Worm (Caenorhabditis elegans) whole organism, mixed stage, embryonic: ENCODE data around the gene nhr-1.
"Not testable (repeated sequence)": the region's sequence is repeated elsewhere in the genome, so short reads cannot be mapped to it uniquely, and the experiment has no call there.

Experiments used
- bed-3 ChIP-seq: fragments of 200-800 bp; sonication (Bioruptor generic); optimal IDR thresholded peaks from 3 replicates; lab custom pipeline; 2018; ENCODE audit warnings: mild to moderate bottlenecking, missing genetic modification characterization, moderate library complexity, missing compliant biosample characterization
- ceh-39 ChIP-seq: fragments of 150-350 bp; optimal IDR thresholded peaks from 2 replicates; lab custom pipeline; 2014; ENCODE audit warnings: missing biosample characterization, missing genetic modification characterization
- ceh-43 ChIP-seq: fragments of 200-800 bp; sonication (Bioruptor generic); optimal IDR thresholded peaks from 2 replicates; lab custom pipeline; 2018; ENCODE audit warnings: mild to moderate bottlenecking, missing genetic modification characterization, moderate library complexity, missing compliant biosample characterization
- ceh-83 ChIP-seq: fragments of 200-800 bp; sonication (Bioruptor generic); optimal IDR thresholded peaks from 2 replicates; lab custom pipeline; 2018; ENCODE audit warnings: mild to moderate bottlenecking, missing genetic modification characterization, missing compliant biosample characterization
- ces-1 ChIP-seq: fragments of 150-350 bp; optimal IDR thresholded peaks from 2 replicates; lab custom pipeline; 2014; ENCODE audit warnings: missing biosample characterization, missing genetic modification reagents, missing genetic modification characterization
- drap-1 ChIP-seq: fragments of 200-800 bp; sonication (Bioruptor generic); optimal IDR thresholded peaks from 3 replicates; lab custom pipeline; 2018; ENCODE audit warnings: mild to moderate bottlenecking, missing genetic modification characterization, missing compliant biosample characterization
- elt-1 ChIP-seq: sonication (generic microtip); optimal IDR thresholded peaks from 2 replicates; lab custom pipeline; 2017; ENCODE audit warnings: missing genetic modification characterization, mild to moderate bottlenecking, missing compliant biosample characterization, antibody characterized with exemption, moderate library complexity, borderline replicate concordance; ENCODE audit not compliant: insufficient read depth
- ham-2 ChIP-seq: fragments of 200-800 bp; sonication (Bioruptor generic); optimal IDR thresholded peaks from 2 replicates; lab custom pipeline; 2018; ENCODE audit warnings: mild to moderate bottlenecking, missing genetic modification characterization, missing compliant biosample characterization
- hlh-1 ChIP-seq: fragments of 150-350 bp; optimal IDR thresholded peaks from 2 replicates; lab custom pipeline; 2014; ENCODE audit warnings: missing biosample characterization, missing genetic modification reagents, missing genetic modification characterization
- lin-13 ChIP-seq: fragments of 150-350 bp; optimal IDR thresholded peaks from 2 replicates; lab custom pipeline; 2014; ENCODE audit warnings: missing biosample characterization, missing genetic modification characterization
- lin-32 ChIP-seq: fragments of 200-800 bp; sonication (Bioruptor generic); optimal IDR thresholded peaks from 2 replicates; lab custom pipeline; 2018; ENCODE audit warnings: mild to moderate bottlenecking, missing genetic modification characterization, missing compliant biosample characterization
- lsy-2 ChIP-seq: fragments of 150-350 bp; optimal IDR thresholded peaks from 2 replicates; lab custom pipeline; 2014; ENCODE audit warnings: missing biosample characterization, missing genetic modification characterization
- mab-5 ChIP-seq: fragments of 150-350 bp; optimal IDR thresholded peaks from 2 replicates; lab custom pipeline; 2014; ENCODE audit warnings: missing biosample characterization, missing genetic modification characterization
- mep-1 ChIP-seq: fragments of 150-350 bp; optimal IDR thresholded peaks from 2 replicates; lab custom pipeline; 2017; ENCODE audit warnings: missing biosample characterization, missing genetic modification reagents, missing genetic modification characterization, inconsistent platforms
- mls-2 ChIP-seq: sonication (generic microtip); optimal IDR thresholded peaks from 2 replicates; lab custom pipeline; 2016; ENCODE audit warnings: mild to moderate bottlenecking, missing genetic modification characterization, moderate library complexity, missing compliant biosample characterization
- nhr-12 ChIP-seq: fragments of 150-350 bp; optimal IDR thresholded peaks from 2 replicates; lab custom pipeline; 2014; ENCODE audit warnings: missing biosample characterization, missing genetic modification characterization
- nhr-2 ChIP-seq: fragments of 150-350 bp; optimal IDR thresholded peaks from 2 replicates; lab custom pipeline; 2014; ENCODE audit warnings: missing biosample characterization, missing genetic modification characterization
- nhr-237 ChIP-seq: fragments of 150-350 bp; optimal IDR thresholded peaks from 2 replicates; lab custom pipeline; 2014; ENCODE audit warnings: missing biosample characterization, missing genetic modification characterization
- nhr-28 ChIP-seq: fragments of 150-350 bp; optimal IDR thresholded peaks from 2 replicates; lab custom pipeline; 2014; ENCODE audit warnings: missing biosample characterization, missing genetic modification characterization
- nhr-76 ChIP-seq: sonication (generic microtip); optimal IDR thresholded peaks from 2 replicates; lab custom pipeline; 2017; ENCODE audit warnings: missing biosample characterization, missing genetic modification characterization
- pha-4 ChIP-seq: fragments of 150-350 bp; optimal IDR thresholded peaks from 2 replicates; lab custom pipeline; 2018; ENCODE audit warnings: missing biosample characterization, missing genetic modification reagents, missing genetic modification characterization
- sem-2 ChIP-seq: fragments of 200-800 bp; sonication (Bioruptor generic); optimal IDR thresholded peaks from 2 replicates; lab custom pipeline; 2018; ENCODE audit warnings: mild to moderate bottlenecking, missing genetic modification characterization, missing compliant biosample characterization
- sptf-1 ChIP-seq: sonication (generic microtip); optimal IDR thresholded peaks from 2 replicates; lab custom pipeline; 2017; ENCODE audit warnings: mild to moderate bottlenecking, missing genetic modification characterization, moderate library complexity, missing compliant biosample characterization
- tbx-8 ChIP-seq: fragments of 200-800 bp; sonication (Bioruptor generic); optimal IDR thresholded peaks from 2 replicates; lab custom pipeline; 2018; ENCODE audit warnings: mild to moderate bottlenecking, missing genetic modification characterization, moderate library complexity, missing compliant biosample characterization
- unc-120 ChIP-seq: sonication (generic microtip); optimal IDR thresholded peaks from 2 replicates; lab custom pipeline; 2017; ENCODE audit warnings: missing genetic modification characterization, missing compliant biosample characterization; ENCODE audit not compliant: poor library complexity, severe bottlenecking
- unc-39 ChIP-seq: fragments of 150-350 bp; optimal IDR thresholded peaks from 2 replicates; lab custom pipeline; 2014; ENCODE audit warnings: missing biosample characterization, missing genetic modification characterization
- unc-62 ChIP-seq: fragments of 150-350 bp; optimal IDR thresholded peaks from 2 replicates; lab custom pipeline; 2014; ENCODE audit warnings: missing biosample characterization, missing genetic modification reagents, missing genetic modification characterization

The nhr-1 gene

ce11 chrX:17544349-17544936, 30.6 kb downstream of the nhr-1 start:
- no peak for TF ChIP-seq unc-39
- TF ChIP-seq sptf-1, result peak; percentile 25
- no peak for TF ChIP-seq nhr-28
- peak; percentile 8 for TF ChIP-seq lsy-2 (tag; lab: Kevin White, UChicago)
- TF ChIP-seq hlh-1, result no peak
- TF ChIP-seq ces-1 (GFP tag; lab: Kevin White, UChicago), result peak; percentile 49
- TF ChIP-seq drap-1 (GFP tag; lab: Kevin White, UChicago), result peak; percentile 52
- TF ChIP-seq pha-4 (tag; lab: Kevin White, UChicago), result no peak
- TF ChIP-seq nhr-12 (tag; lab: Kevin White, UChicago), result no peak
- TF ChIP-seq unc-120, result peak; percentile 23
- TF ChIP-seq nhr-237, result peak; percentile 83

DNA sequence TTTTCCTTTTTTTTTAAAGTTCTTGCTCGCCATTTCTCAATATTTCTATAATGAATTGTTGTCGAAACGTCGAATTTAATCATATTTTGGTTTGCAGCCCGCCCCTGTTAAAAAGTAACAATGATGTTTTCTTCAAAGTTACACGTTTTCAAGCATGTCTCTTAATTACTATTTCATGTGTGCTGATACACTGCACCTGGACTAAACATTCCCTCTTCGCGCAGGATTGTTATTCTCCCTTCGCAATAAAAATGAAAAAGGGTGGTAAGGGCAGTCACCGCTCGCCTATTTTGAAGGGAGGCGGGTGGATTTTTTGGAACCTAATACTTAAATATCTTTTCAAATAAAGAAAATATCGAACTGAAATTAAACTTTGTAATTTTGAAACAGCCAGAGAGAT, 31.6 kb downstream of the nhr-1 start:
- peak; percentile 32 for TF ChIP-seq ces-1 (GFP tag; lab: Kevin White, UChicago)
- TF ChIP-seq mep-1 (tag; lab: Kevin White, UChicago), result no peak
- no peak for TF ChIP-seq ceh-83

DNA sequence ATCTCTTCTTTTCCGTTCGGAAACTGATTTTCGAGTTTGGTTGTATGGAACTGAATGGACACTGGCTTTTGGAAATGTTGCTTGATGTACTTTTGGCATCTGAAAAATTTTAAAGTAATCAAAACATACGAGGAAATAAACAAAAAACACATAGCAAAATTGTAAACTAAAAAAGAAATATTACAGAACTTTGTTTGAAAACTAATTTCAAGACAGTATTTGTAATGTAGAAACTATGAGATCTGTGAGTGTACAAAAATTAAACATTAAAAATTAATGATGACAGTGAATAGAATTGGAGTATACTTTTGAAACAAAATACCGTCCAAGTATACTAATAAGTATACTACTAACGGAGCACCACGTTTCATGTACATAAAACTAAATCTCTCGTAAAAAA, 34.7 kb downstream of the nhr-1 start, which contains the start of gene hlh-29:
hlh-29 (minus strand) TSS at position 101 of the 400 bp plus-strand sequence.
- not testable (repeated sequence) for TF ChIP-seq nhr-76; unc-120; mab-5 (tag; lab: Kevin White, UChicago)

DNA sequence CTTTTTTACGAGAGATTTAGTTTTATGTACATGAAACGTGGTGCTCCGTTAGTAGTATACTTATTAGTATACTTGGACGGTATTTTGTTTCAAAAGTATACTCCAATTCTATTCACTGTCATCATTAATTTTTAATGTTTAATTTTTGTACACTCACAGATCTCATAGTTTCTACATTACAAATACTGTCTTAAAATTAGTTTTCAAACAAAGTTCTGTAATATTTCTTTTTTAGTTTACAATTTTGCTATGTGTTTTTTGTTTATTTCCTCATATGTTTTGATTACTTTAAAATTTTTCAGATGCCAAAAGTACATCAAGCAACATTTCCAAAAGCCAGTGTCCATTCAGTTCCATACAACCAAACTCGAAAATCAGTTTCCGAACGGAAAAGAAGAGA, 36.9 kb downstream of the nhr-1 start, which contains the start of gene hlh-28:
hlh-28 (plus strand) TSS at position 301 of the 400 bp plus-strand sequence.
- not testable (repeated sequence) for TF ChIP-seq ceh-39; unc-62 (GFP tag; lab: Kevin White, UChicago); ces-1 (GFP tag; lab: Kevin White, UChicago)

DNA sequence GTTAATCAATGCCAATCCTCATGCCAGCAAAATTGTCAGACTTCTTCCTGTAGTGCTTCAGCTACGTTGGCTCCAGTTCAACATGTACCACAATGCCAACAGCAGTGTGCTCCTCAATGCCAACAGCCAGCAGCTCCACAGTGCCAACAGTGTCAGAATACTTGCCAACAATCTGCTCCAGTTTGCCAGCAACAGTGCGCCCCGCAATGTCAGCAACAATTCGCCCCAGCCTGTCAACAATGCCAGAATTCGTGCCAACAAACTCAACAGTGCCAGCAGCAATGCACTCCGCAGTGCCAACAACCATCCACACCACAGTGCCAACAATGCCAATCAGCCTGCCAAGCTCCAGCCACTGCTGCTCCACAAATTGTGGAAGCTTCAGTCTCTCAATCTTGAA, 39.9 kb downstream of the nhr-1 start:
- TF ChIP-seq lin-32 (GFP tag; lab: Kevin White, UChicago) (no peak), sptf-1 (no peak), ham-2 (GFP tag; lab: Kevin White, UChicago) (no peak), ceh-83 (no peak), bed-3 (GFP tag; lab: Kevin White, UChicago) (no peak), tbx-8 (GFP tag; lab: Kevin White, UChicago) (no peak), nhr-12 (tag; lab: Kevin White, UChicago) (no peak), nhr-28 (no peak), drap-1 (GFP tag; lab: Kevin White, UChicago) (no peak), unc-62 (GFP tag; lab: Kevin White, UChicago) (no peak)
- TF ChIP-seq, all 35 proteins: peak for 0

ce11 chrX:17562195-17562594, 48.3 kb downstream of the nhr-1 start:
- TF ChIP-seq ceh-39, result peak; percentile 15
- no peak for TF ChIP-seq sem-2 (GFP tag; lab: Kevin White, UChicago)
- TF ChIP-seq pha-4 (tag; lab: Kevin White, UChicago), result peak; percentile 22
- TF ChIP-seq mab-5 (tag; lab: Kevin White, UChicago), result no peak
- TF ChIP-seq hlh-1, result no peak
- TF ChIP-seq unc-39, result no peak
- TF ChIP-seq lin-13 (tag; lab: Kevin White, UChicago), result no peak
- TF ChIP-seq nhr-2 (tag; lab: Kevin White, UChicago), result peak; percentile 37
- TF ChIP-seq ham-2 (GFP tag; lab: Kevin White, UChicago), result peak; percentile 52
- TF ChIP-seq mls-2 (tag; lab: Kevin White, UChicago), result peak; percentile 32
- TF ChIP-seq sptf-1, result peak; percentile 29
- TF ChIP-seq, all 35 proteins: peak for 6

- TF ChIP-seq nhr-2 (tag; lab: Kevin White, UChicago), result peak; percentile 39
- no peak for TF ChIP-seq ceh-43 (GFP tag; lab: Kevin White, UChicago)
- no peak for TF ChIP-seq ceh-39
- TF ChIP-seq elt-1 (tag; lab: Kevin White, UChicago), result no peak
- TF ChIP-seq unc-62 (GFP tag; lab: Kevin White, UChicago), result peak; percentile 67
- peak; percentile 17 for TF ChIP-seq ces-1 (GFP tag; lab: Kevin White, UChicago)
- no peak for TF ChIP-seq sem-2 (GFP tag; lab: Kevin White, UChicago)
- TF ChIP-seq bed-3 (GFP tag; lab: Kevin White, UChicago), result no peak
- TF ChIP-seq unc-120, result no peak
These were observed 49.5 kb downstream of the nhr-1 start, which contains the start of gene F31A3.5 for ce11 chrX:17563411-17563810. Gene F31A3.5 (minus strand): TSS chrX:17563610.
